Fruit fly (Drosophila melanogaster): ENCODE data around the gene out.

- TF ChIP-seq CG1621 (tag; optimal IDR thresholded peaks at IDR 0.05), result no peak
- TF ChIP-seq Sox102F (GFP tag; optimal IDR thresholded peaks at IDR 0.05), result no peak
- TF ChIP-seq CG9139 (GFP tag; optimal IDR thresholded peaks at IDR 0.05), result no peak
- TF ChIP-seq esn (GFP tag; optimal IDR thresholded peaks at IDR 0.05), result peak; percentile 0
- TF ChIP-seq fd59A (GFP tag; optimal IDR thresholded peaks at IDR 0.05), result no peak
- no peak for TF ChIP-seq Ets96B (tag; optimal IDR thresholded peaks at IDR 0.05)
- TF ChIP-seq cyc (GFP tag; optimal IDR thresholded peaks at IDR 0.05), result peak; percentile 2
- TF ChIP-seq CG6163 (GFP tag; IDR thresholded peaks at IDR 0.05), result no peak
- no peak for TF ChIP-seq dac (GFP tag; optimal IDR thresholded peaks at IDR 0.05)
- no peak for TF ChIP-seq acj6 (GFP tag; optimal IDR thresholded peaks at IDR 0.05)
- peak; percentile 11 for TF ChIP-seq Hr39 (GFP tag; optimal IDR thresholded peaks at IDR 0.05)
- TF ChIP-seq Sox14 (GFP tag; optimal IDR thresholded peaks at IDR 0.05), result no peak
Measured at dm6 chrX:19324576-19325353, 2.9 kb upstream of the out start.

Measured in whole organism, prepupa.